Worm (Caenorhabditis elegans): ENCODE results near the gene wee-1.3.

DNA sequence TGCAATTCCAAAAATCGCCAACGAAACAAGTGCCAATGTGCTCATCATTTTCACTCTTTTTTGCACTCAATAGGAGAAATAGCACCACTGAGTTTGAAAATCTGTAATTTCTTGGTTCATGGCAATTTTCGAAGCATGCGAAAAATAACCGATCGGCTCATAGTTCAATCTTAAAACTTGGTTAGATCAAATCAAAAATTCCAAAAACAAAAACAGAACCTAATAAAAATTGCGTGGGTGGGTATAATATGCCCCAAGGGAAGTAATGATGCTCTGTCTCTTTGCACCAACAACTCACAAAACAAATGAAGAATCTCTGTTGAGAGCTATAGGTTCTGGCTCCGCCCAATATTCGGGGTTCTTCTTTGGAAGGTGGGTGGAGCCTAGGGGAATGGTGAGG lies 24.4 kb downstream of the wee-1.3 start, which contains the start of gene nlp-11:
- no peak for TF ChIP-seq nhr-237 (tag; optimal IDR thresholded peaks at IDR 0.05)
- no peak for TF ChIP-seq blmp-1 (tag; optimal IDR thresholded peaks at IDR 0.05)
- no peak for TF ChIP-seq elt-3 (tag; optimal IDR thresholded peaks at IDR 0.05)
- no peak for TF ChIP-seq hlh-1 (tag; optimal IDR thresholded peaks at IDR 0.05)
- no peak for TF ChIP-seq mep-1 (tag; optimal IDR thresholded peaks at IDR 0.05)
- no peak for TF ChIP-seq lin-13 (tag; optimal IDR thresholded peaks at IDR 0.05)
- TF ChIP-seq sem-2 (GFP tag; optimal IDR thresholded peaks at IDR 0.05) = no peak
- no peak for TF ChIP-seq snpc-4 (tag; optimal IDR thresholded peaks at IDR 0.05)
- no peak for TF ChIP-seq lin-32 (GFP tag; optimal IDR thresholded peaks at IDR 0.05)
- no peak for TF ChIP-seq unc-62 (GFP tag; optimal IDR thresholded peaks at IDR 0.05)
- no peak for TF ChIP-seq ham-2 (GFP tag; optimal IDR thresholded peaks at IDR 0.05)
- no peak for TF ChIP-seq M03D4.4 (tag; optimal IDR thresholded peaks at IDR 0.05)

Data from whole organism, mixed stage, embryonic.